Fruit fly (Drosophila melanogaster) whole organism, adult: ENCODE results near the gene Ssb-c31a.
A peak's percentile ranks its signal among the peaks of the same experiment; 100 is the strongest.

ENCODE experiments used
- CG11617 ChIP-seq: fragments of 200-800 bp; sonication (Bioruptor generic); optimal IDR thresholded peaks from 2 replicates; lab custom pipeline; 2017; ENCODE audit warnings: mild to moderate bottlenecking, missing biosample characterization, missing genetic modification reagents, missing genetic modification characterization
- CG12768 ChIP-seq: fragments of 200-800 bp; sonication (Bioruptor generic); optimal IDR thresholded peaks from 2 replicates; lab custom pipeline; 2017; ENCODE audit warnings: missing biosample characterization, missing genetic modification characterization, mild to moderate bottlenecking, moderate library complexity, missing genetic modification reagents
- CG14711 ChIP-seq: fragments of 200-800 bp; sonication (Bioruptor generic); optimal IDR thresholded peaks from 2 replicates; lab custom pipeline; 2018; ENCODE audit warnings: missing biosample characterization, mild to moderate bottlenecking, missing genetic modification characterization, moderate library complexity
- CG1620 ChIP-seq: fragments of 200-800 bp; sonication (Bioruptor generic); optimal IDR thresholded peaks from 2 replicates; lab custom pipeline; 2016; ENCODE audit warnings: missing biosample characterization, missing genetic modification characterization
- CG33017 ChIP-seq: fragments of 200-800 bp; sonication (Bioruptor generic); optimal IDR thresholded peaks from 2 replicates; lab custom pipeline; 2018; ENCODE audit warnings: missing biosample characterization, mild to moderate bottlenecking, missing genetic modification characterization, moderate library complexity
- CG5204 ChIP-seq: fragments of 200-800 bp; sonication (Bioruptor generic); optimal IDR thresholded peaks from 2 replicates; lab custom pipeline; 2016; ENCODE audit warnings: missing biosample characterization, missing genetic modification characterization
- CG7045 ChIP-seq: fragments of 200-800 bp; sonication (Bioruptor generic); optimal IDR thresholded peaks from 2 replicates; lab custom pipeline; 2017; ENCODE audit warnings: missing biosample characterization, mild to moderate bottlenecking, missing genetic modification characterization
- CG7101 ChIP-seq: fragments of 200-800 bp; sonication (Bioruptor generic); optimal IDR thresholded peaks from 2 replicates; lab custom pipeline; 2018; ENCODE audit warnings: missing biosample characterization, mild to moderate bottlenecking, missing genetic modification characterization, moderate library complexity
- Clk ChIP-seq: fragments of 200-800 bp; sonication (Bioruptor generic); optimal IDR thresholded peaks from 2 replicates; lab custom pipeline; 2017; ENCODE audit warnings: missing biosample characterization, missing genetic modification characterization
- Crg-1 ChIP-seq: fragments of 200-800 bp; sonication (Bioruptor generic); optimal IDR thresholded peaks from 2 replicates; lab custom pipeline; 2016; ENCODE audit warnings: missing biosample characterization, missing genetic modification characterization
- Hr96 ChIP-seq: fragments of 200-800 bp; sonication (Bioruptor generic); optimal IDR thresholded peaks from 2 replicates; lab custom pipeline; 2016; ENCODE audit warnings: missing biosample characterization, missing genetic modification characterization
- Mnt ChIP-seq: fragments of 200-800 bp; sonication (Bioruptor generic); optimal IDR thresholded peaks from 2 replicates; lab custom pipeline; 2016; ENCODE audit warnings: missing biosample characterization, mild to moderate bottlenecking, missing genetic modification characterization
- bab1 ChIP-seq: fragments of 200-800 bp; sonication (Bioruptor generic); optimal IDR thresholded peaks from 3 replicates; lab custom pipeline; 2019; ENCODE audit warnings: missing biosample characterization, mild to moderate bottlenecking, missing genetic modification characterization, moderate library complexity
- cic ChIP-seq: fragments of 200-800 bp; sonication (Bioruptor generic); optimal IDR thresholded peaks from 2 replicates; lab custom pipeline; 2017; ENCODE audit warnings: missing biosample characterization, mild to moderate bottlenecking, missing genetic modification characterization, moderate library complexity
- cnc ChIP-seq, 2 experiments: fragments of >200 bp; optimal IDR thresholded peaks; 2 replicates each; lab custom pipeline; 2017
- kay ChIP-seq: fragments of 200-800 bp; sonication (Bioruptor generic); peaks from one replicate; lab custom pipeline; 2016; ENCODE audit warnings: missing biosample characterization, missing genetic modification characterization, borderline replicate concordance
- ovo ChIP-seq: fragments of 200-800 bp; sonication (Bioruptor generic); optimal IDR thresholded peaks from 2 replicates; lab custom pipeline; 2016; ENCODE audit warnings: missing biosample characterization, missing genetic modification characterization
- pad ChIP-seq: fragments of 200-800 bp; sonication (Bioruptor generic); optimal IDR thresholded peaks from 3 replicates; lab custom pipeline; 2017; ENCODE audit warnings: missing biosample characterization, missing genetic modification characterization, mild to moderate bottlenecking, moderate library complexity, missing genetic modification reagents
- tj ChIP-seq: fragments of 200-800 bp; sonication (Bioruptor generic); optimal IDR thresholded peaks from 3 replicates; lab custom pipeline; 2017; ENCODE audit warnings: missing biosample characterization, mild to moderate bottlenecking, missing genetic modification characterization, moderate library complexity
- toe ChIP-seq: fragments of 200-800 bp; sonication (Bioruptor generic); optimal IDR thresholded peaks from 2 replicates; lab custom pipeline; 2016; ENCODE audit warnings: missing biosample characterization, missing genetic modification characterization

Gene Ssb-c31a

dm6 chr2L:8163588-8164166 is 47.5 kb upstream of the Ssb-c31a start:
- TF ChIP-seq CG14711 (no peak), CG7101 (tag; lab: Kevin White, UChicago) (peak; percentile 38), kay (GFP tag; lab: Kevin White, UChicago) (no peak), bab1 (GFP tag; lab: Kevin White, UChicago) (peak; percentile 33), tj (peak; percentile 58), ovo (no peak), CG7045 (GFP tag; lab: Kevin White, UChicago) (peak; percentile 70), CG33017 (tag; lab: Kevin White, UChicago) (peak; percentile 61), CG1620 (GFP tag; lab: Kevin White, UChicago) (no peak), Hr96 (peak; percentile 34), toe (peak; percentile 43), CG12768 (GFP tag; lab: Kevin White, UChicago) (peak; percentile 78), Mnt (GFP tag; lab: Kevin White, UChicago) (peak; percentile 40), Clk (no peak), CG11617 (GFP tag; lab: Kevin White, UChicago) (peak; percentile 51), Crg-1 (GFP tag; lab: Kevin White, UChicago) (peak; percentile 43), pad (GFP tag; lab: Kevin White, UChicago) (peak; percentile 25), cnc (optimal IDR thresholded peaks at IDR 0.05; lab: Kevin White, UChicago) (no peak), cic (peak; percentile 88), CG5204 (GFP tag; lab: Kevin White, UChicago) (peak; percentile 33)

- TF ChIP-seq CG5204 (GFP tag; lab: Kevin White, UChicago) (no peak), kay (GFP tag; lab: Kevin White, UChicago) (peak; percentile 24), cic (no peak), pad (GFP tag; lab: Kevin White, UChicago) (no peak), CG7101 (tag; lab: Kevin White, UChicago) (no peak), tj (no peak), ovo (no peak)
Observed at dm6 chr2L:8164219-8164618, 46.9 kb upstream of the Ssb-c31a start.

dm6 chr2L:8165800-8166576 is 45.2 kb upstream of the Ssb-c31a start:
- TF ChIP-seq kay (GFP tag; lab: Kevin White, UChicago) (peak; percentile 19), pad (GFP tag; lab: Kevin White, UChicago) (no peak)

dm6 chr2L:8168075-8168474 is 43.1 kb upstream of the Ssb-c31a start:
- TF ChIP-seq bab1 (GFP tag; lab: Kevin White, UChicago) = no peak
- no peak for TF ChIP-seq CG12768 (GFP tag; lab: Kevin White, UChicago)
- no peak for TF ChIP-seq Crg-1 (GFP tag; lab: Kevin White, UChicago)
- no peak for TF ChIP-seq CG33017 (tag; lab: Kevin White, UChicago)
- TF ChIP-seq toe = no peak
- no peak for TF ChIP-seq tj
- TF ChIP-seq Clk = no peak
- no peak for TF ChIP-seq ovo
- no peak for TF ChIP-seq kay (GFP tag; lab: Kevin White, UChicago)
- no peak for TF ChIP-seq CG14711
- no peak for TF ChIP-seq Hr96
- no peak for TF ChIP-seq CG7045 (GFP tag; lab: Kevin White, UChicago)
- TF ChIP-seq CG11617 (GFP tag; lab: Kevin White, UChicago) = no peak

- TF ChIP-seq cic (no peak), Crg-1 (GFP tag; lab: Kevin White, UChicago) (no peak), cnc (optimal IDR thresholded peaks at IDR 0.05; lab: Kevin White, UChicago) (no peak), CG1620 (GFP tag; lab: Kevin White, UChicago) (no peak), pad (GFP tag; lab: Kevin White, UChicago) (no peak), CG11617 (GFP tag; lab: Kevin White, UChicago) (no peak), CG12768 (GFP tag; lab: Kevin White, UChicago) (no peak), ovo (no peak), CG7045 (GFP tag; lab: Kevin White, UChicago) (no peak), tj (no peak), Mnt (GFP tag; lab: Kevin White, UChicago) (no peak), Clk (no peak), CG7101 (tag; lab: Kevin White, UChicago) (no peak), Hr96 (no peak), bab1 (GFP tag; lab: Kevin White, UChicago) (no peak)
Observed at dm6 chr2L:8170600-8171182, 40.5 kb upstream of the Ssb-c31a start.

- no peak for TF ChIP-seq CG7101 (tag; lab: Kevin White, UChicago)
- TF ChIP-seq CG11617 (GFP tag; lab: Kevin White, UChicago) = no peak
- TF ChIP-seq CG1620 (GFP tag; lab: Kevin White, UChicago) = no peak
- TF ChIP-seq cic = peak; percentile 6
- TF ChIP-seq CG33017 (tag; lab: Kevin White, UChicago) = no peak
- no peak for TF ChIP-seq CG7045 (GFP tag; lab: Kevin White, UChicago)
- no peak for TF ChIP-seq CG14711
- TF ChIP-seq Clk = no peak
- TF ChIP-seq pad (GFP tag; lab: Kevin White, UChicago) = no peak
- no peak for TF ChIP-seq Hr96
- TF ChIP-seq ovo = no peak
- no peak for TF ChIP-seq Mnt (GFP tag; lab: Kevin White, UChicago)
- no peak for TF ChIP-seq Crg-1 (GFP tag; lab: Kevin White, UChicago)
- TF ChIP-seq CG12768 (GFP tag; lab: Kevin White, UChicago) = peak; percentile 37
- peak; percentile 30 for TF ChIP-seq kay (GFP tag; lab: Kevin White, UChicago)
- no peak for TF ChIP-seq bab1 (GFP tag; lab: Kevin White, UChicago)
- no peak for TF ChIP-seq tj
- no peak for TF ChIP-seq toe
- TF ChIP-seq cnc (optimal IDR thresholded peaks at IDR 0.05; lab: Kevin White, UChicago) = no peak
Observed at dm6 chr2L:8171544-8171943, 39.6 kb upstream of the Ssb-c31a start.
